Fruit fly (Drosophila melanogaster): Measurements from ENCODE around the gene CG17186.

Gene CG17186

dm6 chr3R:19902926-19903739 lies 25.8 kb upstream of the CG17186 start, which contains the start of gene ClpX:
ClpX (minus strand) TSS chr3R:19903689.
- TF ChIP-seq Myc (optimal IDR thresholded peaks at IDR 0.05), result peak; percentile 77
- no peak for TF ChIP-seq Dfd (GFP tag; optimal IDR thresholded peaks at IDR 0.05)
- TF ChIP-seq woc (GFP tag; optimal IDR thresholded peaks at IDR 0.05), result peak; percentile 77
- no peak for TF ChIP-seq Rel (GFP tag; optimal IDR thresholded peaks at IDR 0.05)
- TF ChIP-seq Rel (tag; optimal IDR thresholded peaks at IDR 0.05), result peak; percentile 63
- TF ChIP-seq Hr83 (GFP tag; optimal IDR thresholded peaks at IDR 0.05; ENCODE audit: poor library complexity, severe bottlenecking), result no peak

dm6 chr3R:19902328-19902727 lies 25.0 kb upstream of the CG17186 start:
- no peak for TF ChIP-seq foxo (GFP tag; optimal IDR thresholded peaks at IDR 0.05)
- no peak for TF ChIP-seq dl (GFP tag; optimal IDR thresholded peaks at IDR 0.05; ENCODE audit: insufficient read depth in 1 of 2, partially characterized antibody in 2 of 2)
- TF ChIP-seq Myc (optimal IDR thresholded peaks at IDR 0.05), result no peak
- no peak for TF ChIP-seq pan (optimal IDR thresholded peaks at IDR 0.05)

dm6 chr3R:19901742-19902141 lies 24.4 kb upstream of the CG17186 start:
- TF ChIP-seq Jra (GFP tag; optimal IDR thresholded peaks at IDR 0.05) (no peak), Rel (GFP tag; optimal IDR thresholded peaks at IDR 0.05) (no peak), Rel (tag; optimal IDR thresholded peaks at IDR 0.05) (peak; percentile 62), Sp1 (GFP tag; optimal IDR thresholded peaks at IDR 0.05) (no peak)

dm6 chr3R:19895305-19895704 lies 18.0 kb upstream of the CG17186 start:
- TF ChIP-seq woc (GFP tag; optimal IDR thresholded peaks at IDR 0.05), result no peak
- no peak for TF ChIP-seq tai (GFP tag; optimal IDR thresholded peaks at IDR 0.05)
- no peak for TF ChIP-seq Hnf4 (GFP tag; optimal IDR thresholded peaks at IDR 0.05)
- no peak for TF ChIP-seq fru (GFP tag; optimal IDR thresholded peaks at IDR 0.05)
- TF ChIP-seq Vsx2 (GFP tag; optimal IDR thresholded peaks at IDR 0.05; ENCODE audit: partially characterized antibody), result no peak
- no peak for TF ChIP-seq ey (GFP tag; optimal IDR thresholded peaks at IDR 0.05)
- TF ChIP-seq foxo (GFP tag; optimal IDR thresholded peaks at IDR 0.05), result no peak
- TF ChIP-seq jim (GFP tag; optimal IDR thresholded peaks at IDR 0.05), result no peak

dm6 chr3R:19892046-19892445 lies 14.7 kb upstream of the CG17186 start:
- TF ChIP-seq Jra (GFP tag; optimal IDR thresholded peaks at IDR 0.05) (no peak), fru (GFP tag; optimal IDR thresholded peaks at IDR 0.05) (peak; percentile 5), brk (GFP tag; optimal IDR thresholded peaks at IDR 0.05) (no peak), Vsx2 (GFP tag; optimal IDR thresholded peaks at IDR 0.05; ENCODE audit: partially characterized antibody) (no peak), Dfd (GFP tag; optimal IDR thresholded peaks at IDR 0.05) (no peak), h (GFP tag; optimal IDR thresholded peaks at IDR 0.05) (peak; percentile 18), sv (GFP tag; optimal IDR thresholded peaks at IDR 0.05) (peak; percentile 44)

dm6 chr3R:19891363-19891762 lies 14.0 kb upstream of the CG17186 start:
- TF ChIP-seq brk (GFP tag; optimal IDR thresholded peaks at IDR 0.05), result no peak
- TF ChIP-seq lola (GFP tag; optimal IDR thresholded peaks at IDR 0.05), result no peak
- TF ChIP-seq tai (GFP tag; optimal IDR thresholded peaks at IDR 0.05), result no peak
- no peak for TF ChIP-seq h (GFP tag; optimal IDR thresholded peaks at IDR 0.05)
- TF ChIP-seq GATAd (GFP tag; optimal IDR thresholded peaks at IDR 0.05), result no peak
- no peak for TF ChIP-seq jim (GFP tag; optimal IDR thresholded peaks at IDR 0.05)

dm6 chr3R:19890340-19890998 lies 13.2 kb upstream of the CG17186 start, which contains the start of gene CG4733:
CG4733 (plus strand) TSS chr3R:19890689.
- TF ChIP-seq rgr (GFP tag; optimal IDR thresholded peaks at IDR 0.05) (no peak), Hr83 (GFP tag; optimal IDR thresholded peaks at IDR 0.05; ENCODE audit: poor library complexity, severe bottlenecking) (no peak), dl (GFP tag; optimal IDR thresholded peaks at IDR 0.05; ENCODE audit: insufficient read depth in 1 of 2, partially characterized antibody in 2 of 2) (peak in 1 of 2 experiments; percentile 50), jim (GFP tag; optimal IDR thresholded peaks at IDR 0.05) (no peak), Dif (GFP tag; optimal IDR thresholded peaks at IDR 0.05; ENCODE audit: partially characterized antibody) (peak; percentile 32), fru (GFP tag; optimal IDR thresholded peaks at IDR 0.05) (peak; percentile 56), woc (GFP tag; optimal IDR thresholded peaks at IDR 0.05) (peak; percentile 32), Myc (optimal IDR thresholded peaks at IDR 0.05) (peak; percentile 98), N (GFP tag; optimal IDR thresholded peaks at IDR 0.05) (no peak)
